Fruit fly (Drosophila melanogaster): Measurements from ENCODE around the gene NijB.

DNA sequence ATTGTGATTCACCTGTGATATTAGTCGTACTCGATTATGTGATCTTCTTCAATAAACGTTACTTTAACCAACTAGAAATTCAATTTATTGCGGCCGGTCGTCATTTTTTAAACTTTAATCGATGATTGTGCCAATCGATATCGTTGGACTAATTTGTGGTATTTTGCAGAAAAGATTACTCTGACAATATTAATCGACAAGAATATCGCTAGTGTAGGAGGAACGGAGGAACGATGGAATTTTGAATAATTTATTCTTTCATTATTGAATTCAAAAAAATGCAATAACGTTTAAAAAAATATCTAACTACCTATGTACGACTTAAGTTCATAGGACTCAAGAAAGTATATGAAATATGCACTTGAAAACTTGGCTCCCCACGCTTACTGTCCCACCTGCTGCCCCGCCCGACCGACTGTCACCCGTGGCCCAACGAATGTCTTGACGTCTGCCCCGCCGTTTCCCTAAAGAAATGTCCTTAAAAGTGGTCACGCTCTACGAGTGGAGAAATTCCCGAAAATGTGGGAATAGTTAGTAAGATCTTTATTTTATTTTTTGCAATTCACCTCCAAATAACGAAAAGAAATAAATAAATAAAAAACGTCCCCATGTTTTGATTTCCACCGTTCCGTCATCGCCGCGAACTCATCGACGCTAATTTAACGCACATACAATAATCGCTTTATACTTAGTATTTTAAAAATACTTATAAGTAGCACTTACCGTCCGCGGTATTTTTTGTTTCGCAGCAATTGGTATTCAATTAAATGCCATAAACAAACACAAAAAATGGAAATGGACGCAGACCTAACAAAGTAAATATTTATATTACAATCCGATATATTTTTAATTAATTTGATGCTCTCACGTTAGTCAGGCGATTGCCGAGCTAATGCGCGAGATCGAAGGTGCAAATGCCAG, 26.5 kb upstream of the NijB start, which contains the start of gene CG14074:
- TF ChIP-seq kay (GFP tag; ENCODE audit: borderline replicate concordance) = no peak
- TF ChIP-seq bab1 (GFP tag; optimal IDR thresholded peaks at IDR 0.05) = no peak
- no peak for TF ChIP-seq Crg-1 (GFP tag; optimal IDR thresholded peaks at IDR 0.05)
- TF ChIP-seq CG1620 (GFP tag; optimal IDR thresholded peaks at IDR 0.05) = no peak
- no peak for TF ChIP-seq tj (GFP tag; optimal IDR thresholded peaks at IDR 0.05)
- TF ChIP-seq pad (GFP tag; optimal IDR thresholded peaks at IDR 0.05) = no peak
- TF ChIP-seq toe (GFP tag; optimal IDR thresholded peaks at IDR 0.05) = no peak
- no peak for TF ChIP-seq cic (GFP tag; optimal IDR thresholded peaks at IDR 0.05)
- no peak for TF ChIP-seq CG33017 (tag; optimal IDR thresholded peaks at IDR 0.05)
- TF ChIP-seq CG7045 (GFP tag; optimal IDR thresholded peaks at IDR 0.05) = no peak
- no peak for TF ChIP-seq CG7101 (tag; optimal IDR thresholded peaks at IDR 0.05)
- TF ChIP-seq CG12768 (GFP tag; optimal IDR thresholded peaks at IDR 0.05) = no peak
- no peak for TF ChIP-seq CG11617 (GFP tag; optimal IDR thresholded peaks at IDR 0.05)

Data from whole organism, adult.